Fruit fly (Drosophila melanogaster): ENCODE results near the gene Flo2.

Flo2 gene

DNA sequence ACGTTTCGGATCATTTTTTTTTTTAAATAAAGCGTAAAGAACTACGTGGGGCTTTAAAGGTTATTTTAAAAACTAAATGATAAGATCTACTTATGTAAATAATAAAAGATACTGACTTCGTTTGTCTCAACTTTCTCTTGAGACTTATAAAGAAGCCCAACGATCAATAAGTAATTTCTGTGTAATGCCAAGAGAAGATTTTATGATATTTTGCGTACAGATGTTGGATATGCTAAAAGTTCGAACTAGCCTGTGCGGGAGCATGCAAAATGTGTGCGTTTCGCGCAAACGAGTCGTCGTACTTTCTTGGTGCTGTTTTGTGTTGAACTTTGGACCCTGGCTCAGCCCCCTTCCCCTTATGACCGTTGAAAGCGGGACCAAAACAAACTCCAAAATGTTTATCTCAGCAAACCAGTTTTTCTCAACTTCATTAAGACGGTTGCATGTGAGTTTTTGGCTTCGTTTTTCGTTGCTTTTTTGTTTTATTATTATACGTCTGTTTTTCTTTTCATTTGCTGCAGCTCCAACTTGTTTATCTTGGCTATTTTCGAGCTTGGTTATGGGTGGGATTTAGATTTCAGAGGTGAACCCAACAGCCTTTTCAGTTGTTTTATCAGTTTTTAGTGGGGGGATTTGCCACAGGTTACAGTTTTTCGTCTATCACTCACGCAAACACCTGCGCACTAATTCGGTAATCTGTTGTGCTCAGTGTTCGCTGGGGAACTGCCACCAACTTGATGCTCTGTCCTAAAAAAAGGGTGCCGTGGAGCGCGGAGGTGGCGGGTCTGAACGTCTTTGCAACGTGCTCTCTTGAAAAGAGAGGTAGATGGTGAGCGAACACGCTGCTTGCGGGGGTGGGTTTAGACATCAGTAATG, 113.9 kb downstream of the Flo2 start, which contains the start of gene pdgy:
pdgy (minus strand) TSS at position 688 of the 876 bp plus-strand sequence.
- peak; percentile 68; the same call in 1 of the 2 replicates for TF ChIP-seq CG32121 (GFP tag; IDR thresholded peaks at IDR 0.05)
- TF ChIP-seq CG8301 (tag; optimal IDR thresholded peaks at IDR 0.05), result peak; percentile 53
- TF ChIP-seq CG34367 (tag; optimal IDR thresholded peaks at IDR 0.05), result peak; percentile 77
- no peak for TF ChIP-seq D1 (tag; optimal IDR thresholded peaks at IDR 0.05)
- peak; percentile 92 for TF ChIP-seq Pif1A (GFP tag; optimal IDR thresholded peaks at IDR 0.05)
- peak; percentile 46 for TF ChIP-seq CG15710 (tag; optimal IDR thresholded peaks at IDR 0.05)
- peak; percentile 29 for TF ChIP-seq CG17806 (tag; optimal IDR thresholded peaks at IDR 0.05)
- peak; percentile 10 for TF ChIP-seq CG9948 (tag; optimal IDR thresholded peaks at IDR 0.05)
- TF ChIP-seq rn (GFP tag; IDR thresholded peaks at IDR 0.05), result peak; percentile 22; the same call in 1 of the 2 replicates
- no peak for TF ChIP-seq CG10348 (GFP tag; IDR thresholded peaks at IDR 0.05)
- peak; percentile 91 for TF ChIP-seq CG12605 (GFP tag; IDR thresholded peaks at IDR 0.05)
- TF ChIP-seq CG8159 (tag; optimal IDR thresholded peaks at IDR 0.05), result no peak
- TF ChIP-seq EcR (GFP tag; optimal IDR thresholded peaks at IDR 0.05), result peak; percentile 77
- peak; percentile 88 for TF ChIP-seq Ets98B (GFP tag; IDR thresholded peaks at IDR 0.05)
- TF ChIP-seq CG14655 (GFP tag; optimal IDR thresholded peaks at IDR 0.05), result peak; percentile 46
- TF ChIP-seq CG13204 (GFP tag; optimal IDR thresholded peaks at IDR 0.05), result peak; percentile 96
- peak; percentile 84 for TF ChIP-seq CG4496 (GFP tag; IDR thresholded peaks at IDR 0.05)
- peak; percentile 85 for TF ChIP-seq fd96Ca (GFP tag; IDR thresholded peaks at IDR 0.05)
- peak; percentile 90 for TF ChIP-seq Pif1B (GFP tag; optimal IDR thresholded peaks at IDR 0.05)
- peak; percentile 76 for TF ChIP-seq Snoo (tag; optimal IDR thresholded peaks at IDR 0.05)
- TF ChIP-seq gl (tag; optimal IDR thresholded peaks at IDR 0.05), result peak; percentile 98

DNA sequence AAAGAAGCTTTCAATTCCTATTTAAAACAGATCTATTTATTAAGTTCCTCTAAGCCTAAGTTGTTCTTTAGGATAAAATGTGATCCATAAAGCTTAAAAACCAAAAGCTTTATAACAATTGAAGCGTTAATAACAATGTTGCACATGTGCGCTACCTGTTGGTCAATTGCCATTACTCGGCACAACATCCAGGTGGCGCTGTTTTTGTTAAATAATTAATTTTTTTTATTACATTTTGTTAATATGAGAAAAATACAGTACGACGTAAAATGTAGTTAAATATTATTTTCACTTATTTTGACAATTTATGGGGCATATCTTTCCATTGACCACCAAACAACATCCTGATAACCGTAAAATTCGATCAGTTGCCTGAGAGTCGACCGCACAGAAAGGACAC, 114.7 kb downstream of the Flo2 start:
- TF ChIP-seq D1 (tag; optimal IDR thresholded peaks at IDR 0.05), result no peak
- no peak for TF ChIP-seq CG13204 (GFP tag; optimal IDR thresholded peaks at IDR 0.05)
- TF ChIP-seq CG10348 (GFP tag; IDR thresholded peaks at IDR 0.05), result no peak
- no peak for TF ChIP-seq Ets98B (GFP tag; IDR thresholded peaks at IDR 0.05)
- no peak for TF ChIP-seq CG9948 (tag; optimal IDR thresholded peaks at IDR 0.05)
- no peak for TF ChIP-seq Snoo (tag; optimal IDR thresholded peaks at IDR 0.05)
- no peak for TF ChIP-seq CG34367 (tag; optimal IDR thresholded peaks at IDR 0.05)
- no peak for TF ChIP-seq CG17806 (tag; optimal IDR thresholded peaks at IDR 0.05)
- TF ChIP-seq Pif1B (GFP tag; optimal IDR thresholded peaks at IDR 0.05), result no peak
- TF ChIP-seq EcR (GFP tag; optimal IDR thresholded peaks at IDR 0.05), result no peak
- TF ChIP-seq gl (tag; optimal IDR thresholded peaks at IDR 0.05), result no peak
- no peak for TF ChIP-seq fd96Ca (GFP tag; IDR thresholded peaks at IDR 0.05)
- no peak for TF ChIP-seq CG4496 (GFP tag; IDR thresholded peaks at IDR 0.05)
- no peak for TF ChIP-seq CG8301 (tag; optimal IDR thresholded peaks at IDR 0.05)
- no peak for TF ChIP-seq CG15710 (tag; optimal IDR thresholded peaks at IDR 0.05)

DNA sequence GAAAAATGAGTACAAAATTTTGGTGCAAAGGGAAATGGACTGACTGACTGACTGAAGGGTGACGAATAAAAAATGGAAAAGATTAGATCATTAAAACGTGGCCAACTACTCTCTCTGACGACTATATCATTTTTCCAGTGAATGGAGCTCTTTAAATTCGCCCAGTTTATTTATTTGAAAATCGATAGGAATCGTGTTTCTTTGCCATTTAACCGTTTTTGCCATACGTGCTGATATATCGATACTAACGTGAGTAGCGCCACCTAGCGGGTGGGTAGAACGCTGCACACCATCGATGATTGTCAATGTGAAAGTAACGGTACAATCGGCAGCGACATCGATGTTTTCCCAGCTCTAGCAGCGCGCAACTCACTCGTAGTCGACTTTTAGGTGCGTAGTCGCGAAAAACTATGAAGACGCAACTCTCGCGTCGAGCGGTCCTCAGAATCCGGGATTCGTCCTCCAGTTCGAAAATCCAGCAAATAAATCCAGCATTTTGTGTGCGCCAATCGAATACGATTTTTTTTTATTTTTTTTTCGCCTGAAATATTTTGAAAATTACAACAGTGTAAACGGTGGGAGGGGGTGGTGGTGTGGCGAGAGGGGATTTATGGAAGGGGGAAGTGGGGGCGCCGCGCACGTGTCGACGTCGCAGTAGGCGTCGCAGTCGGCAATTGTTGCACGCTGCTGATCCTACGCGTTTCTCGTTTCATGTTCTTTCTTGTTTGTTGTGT, 116.0 kb downstream of the Flo2 start, which contains the start of the genes CG9030 and eag:
CG9030 (minus strand) TSS at position 51 of the 734 bp plus-strand sequence.
eag (plus strand) TSS at position 428 of the 734 bp plus-strand sequence.
- TF ChIP-seq CG15710 (tag; optimal IDR thresholded peaks at IDR 0.05), result no peak
- no peak for TF ChIP-seq Ets98B (GFP tag; IDR thresholded peaks at IDR 0.05)
- no peak for TF ChIP-seq CG10348 (GFP tag; IDR thresholded peaks at IDR 0.05)
- TF ChIP-seq D1 (tag; optimal IDR thresholded peaks at IDR 0.05), result no peak
- no peak for TF ChIP-seq EcR (GFP tag; optimal IDR thresholded peaks at IDR 0.05)
- TF ChIP-seq CG17806 (tag; optimal IDR thresholded peaks at IDR 0.05), result no peak
- TF ChIP-seq CG13204 (GFP tag; optimal IDR thresholded peaks at IDR 0.05), result no peak
- TF ChIP-seq CG4496 (GFP tag; IDR thresholded peaks at IDR 0.05), result no peak
- no peak for TF ChIP-seq rn (GFP tag; IDR thresholded peaks at IDR 0.05)
- no peak for TF ChIP-seq CG34367 (tag; optimal IDR thresholded peaks at IDR 0.05)
- TF ChIP-seq fd96Ca (GFP tag; IDR thresholded peaks at IDR 0.05), result no peak
- TF ChIP-seq CG8301 (tag; optimal IDR thresholded peaks at IDR 0.05), result no peak

DNA sequence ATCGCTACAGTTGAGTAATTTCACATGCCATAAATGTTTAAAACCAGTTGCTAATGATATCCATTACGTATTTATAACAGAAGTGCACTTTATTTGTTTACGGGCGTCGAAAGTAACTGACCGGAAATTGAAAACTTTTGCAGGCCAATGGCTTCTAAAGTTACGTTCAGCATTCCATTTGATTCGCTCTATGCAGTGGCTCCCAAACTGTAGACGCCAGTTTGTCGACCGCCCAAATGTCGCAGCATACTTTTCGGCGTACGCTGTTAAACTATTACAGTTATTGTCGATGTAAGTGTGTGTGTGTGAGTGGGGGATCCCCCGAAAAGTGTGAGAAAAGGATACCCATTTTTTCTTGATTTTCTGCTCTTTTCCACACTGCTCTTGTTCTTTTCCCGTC, 121.7 kb downstream of the Flo2 start:
- no peak for TF ChIP-seq CG15710 (tag; optimal IDR thresholded peaks at IDR 0.05)
- no peak for TF ChIP-seq D1 (tag; optimal IDR thresholded peaks at IDR 0.05)
